Worm (Caenorhabditis elegans) whole organism, L4 larva: ENCODE data around the gene F44E5.2.

Experiments used
- hlh-11 ChIP-seq: fragments of 200-800 bp; sonication (Bioruptor generic); optimal IDR thresholded peaks from 2 replicates; lab custom pipeline; 2018; ENCODE audit warnings: mild to moderate bottlenecking, missing genetic modification characterization, missing compliant biosample characterization
- lin-13 ChIP-seq: fragments of 150-350 bp; optimal IDR thresholded peaks from 2 replicates; lab custom pipeline; 2014; ENCODE audit warnings: missing biosample characterization, missing genetic modification reagents, missing genetic modification characterization
- nhr-10 ChIP-seq: fragments of 150-350 bp; optimal IDR thresholded peaks from 2 replicates; lab custom pipeline; 2014; ENCODE audit warnings: missing biosample characterization, missing genetic modification characterization
- nhr-28 ChIP-seq: fragments of 150-350 bp; optimal IDR thresholded peaks from 2 replicates; lab custom pipeline; 2014; ENCODE audit warnings: missing biosample characterization, missing genetic modification characterization
- zag-1 ChIP-seq: fragments of 150-350 bp; optimal IDR thresholded peaks from 2 replicates; lab custom pipeline; 2014; ENCODE audit warnings: missing biosample characterization, missing genetic modification characterization
- ztf-7 ChIP-seq: fragments of 150-350 bp; optimal IDR thresholded peaks from 2 replicates; lab custom pipeline; 2014; ENCODE audit warnings: missing biosample characterization, missing genetic modification characterization

DNA sequence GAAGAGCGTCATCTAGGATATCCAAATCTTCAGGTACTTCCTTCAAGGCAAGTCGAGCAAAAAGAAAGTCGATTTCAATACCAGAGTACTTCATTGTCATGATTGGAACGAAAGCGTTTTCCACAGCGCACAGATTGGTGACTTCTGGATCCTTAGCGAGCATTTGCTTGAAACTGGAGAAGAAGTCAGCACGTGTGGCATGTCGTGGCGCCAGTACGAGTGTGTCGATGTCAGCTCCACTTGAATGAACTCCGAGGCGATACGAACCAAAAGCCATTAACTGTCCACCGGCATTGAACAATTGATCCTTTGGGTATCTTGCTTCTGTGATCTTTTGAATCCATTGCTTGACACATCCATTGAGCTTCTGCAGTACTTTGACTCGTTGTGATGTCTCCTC is 49.4 kb downstream of the F44E5.2 start:
- TF ChIP-seq ztf-7, result no peak
- no peak for TF ChIP-seq hlh-11 (tag; lab: Kevin White, UChicago)
- TF ChIP-seq zag-1, result no peak
- TF ChIP-seq nhr-10, result no peak
- TF ChIP-seq nhr-28 (tag; lab: Kevin White, UChicago), result no peak
- no peak for TF ChIP-seq lin-13 (GFP tag; lab: Kevin White, UChicago)
